Fruit fly (Drosophila melanogaster) S2 (cell line): ENCODE results near the gene Pka-R1.
A peak's percentile ranks its signal among the peaks of the same experiment; 100 is the strongest.

Experiments used
- CG8478 ChIP-seq: fragments of >200 bp; optimal IDR thresholded peaks from 2 replicates; lab custom pipeline; 2018
- CTCF ChIP-seq, 2 experiments: fragments of >200 bp; optimal IDR thresholded peaks; 2 replicates each; lab custom pipeline; 2018

The Pka-R1 gene

DNA sequence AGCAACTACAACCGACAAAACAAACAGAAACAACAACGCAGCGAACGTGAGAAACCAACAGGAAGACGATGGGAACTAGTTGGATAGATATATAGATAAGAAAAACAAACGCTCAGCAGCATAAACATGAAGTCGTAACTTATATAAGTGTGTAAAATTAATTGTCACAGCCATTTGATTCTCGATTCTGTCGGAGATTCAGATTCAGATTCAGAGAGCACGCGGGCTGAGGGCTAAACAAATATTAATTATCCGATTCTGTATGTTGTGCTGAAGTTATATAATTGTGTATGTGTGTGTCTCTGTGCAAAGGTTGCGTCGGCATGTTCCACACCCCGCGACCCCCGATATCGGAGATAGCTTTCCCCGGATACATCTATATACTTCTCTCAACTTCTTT, 18.2 kb downstream of the Pka-R1 start:
- no peak for TF ChIP-seq CTCF (optimal IDR thresholded peaks at IDR 0.05; lab: Kevin White, UChicago)
- TF ChIP-seq CG8478 (lab: Kevin White, UChicago), result no peak

DNA sequence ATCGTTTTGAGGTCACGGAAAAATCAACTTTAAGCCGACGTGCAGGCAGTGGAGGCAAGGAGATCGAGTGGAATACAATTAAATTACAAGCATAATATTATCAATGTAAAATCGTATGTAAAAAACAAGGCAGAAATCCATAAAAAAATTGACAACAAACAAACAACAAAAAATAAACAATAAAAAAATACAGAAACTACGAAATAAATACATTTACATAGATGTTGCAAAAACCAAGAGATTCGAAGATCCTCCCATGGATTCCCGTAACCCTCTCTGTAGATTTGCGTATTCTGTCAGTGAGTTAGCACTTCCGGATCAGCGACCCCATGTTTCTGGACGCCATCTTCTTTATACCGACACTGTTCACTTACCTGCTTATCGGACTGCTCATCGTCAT, 20.0 kb downstream of the Pka-R1 start, which contains the start of gene CG3288:
Gene CG3288 (plus strand): TSS at position 301 of the 400 bp plus-strand sequence.
- TF ChIP-seq CTCF (optimal IDR thresholded peaks at IDR 0.05; lab: Kevin White, UChicago), result no peak
- no peak for TF ChIP-seq CG8478 (lab: Kevin White, UChicago)

DNA sequence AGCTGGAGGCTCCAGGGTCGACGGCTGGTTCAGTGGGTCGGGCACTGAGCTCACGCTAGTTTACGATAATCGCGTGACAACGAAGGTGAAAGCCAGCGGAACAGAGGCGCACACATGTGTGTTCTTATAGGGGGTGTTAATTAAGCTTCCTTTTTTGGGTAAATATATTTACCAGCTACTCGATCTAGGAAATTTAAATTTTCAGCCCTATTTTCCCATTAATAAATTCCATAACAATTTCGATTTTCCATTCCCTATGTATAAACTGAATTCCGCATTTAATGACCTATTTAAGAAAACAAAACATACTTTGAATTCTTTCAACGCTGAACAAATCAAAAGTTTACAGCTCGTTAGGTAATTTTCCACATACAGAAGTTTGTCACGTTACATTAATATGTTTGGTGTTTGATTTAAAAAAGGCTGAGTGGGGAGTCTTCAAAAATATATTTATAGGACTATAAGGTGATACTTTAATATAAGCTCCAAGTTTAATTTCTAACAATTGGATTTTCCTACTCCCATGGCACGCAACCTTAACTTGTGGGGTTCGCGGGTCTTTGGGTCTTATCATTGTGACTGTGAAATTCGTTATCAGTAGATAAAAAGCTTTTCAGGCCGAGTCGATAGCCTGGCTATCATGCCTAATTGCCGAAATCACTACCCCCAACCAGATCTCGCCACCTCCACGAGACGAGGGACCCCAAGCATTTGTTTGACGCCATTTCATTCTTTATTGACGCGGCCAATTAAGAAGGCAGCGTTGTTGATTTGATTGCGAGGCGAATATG, 21.3 kb downstream of the Pka-R1 start, which contains the start of gene CG13255:
Gene CG13255 (plus strand): TSS at position 449 of the 791 bp plus-strand sequence.
- TF ChIP-seq CG8478 (lab: Kevin White, UChicago) (no peak), CTCF (optimal IDR thresholded peaks at IDR 0.05; lab: Kevin White, UChicago) (no peak)

- TF ChIP-seq CTCF (optimal IDR thresholded peaks at IDR 0.05; lab: Kevin White, UChicago) (no peak), CG8478 (lab: Kevin White, UChicago) (no peak)
Measured at dm6 chr3L:20837831-20838301, 21.9 kb downstream of the Pka-R1 start.

DNA sequence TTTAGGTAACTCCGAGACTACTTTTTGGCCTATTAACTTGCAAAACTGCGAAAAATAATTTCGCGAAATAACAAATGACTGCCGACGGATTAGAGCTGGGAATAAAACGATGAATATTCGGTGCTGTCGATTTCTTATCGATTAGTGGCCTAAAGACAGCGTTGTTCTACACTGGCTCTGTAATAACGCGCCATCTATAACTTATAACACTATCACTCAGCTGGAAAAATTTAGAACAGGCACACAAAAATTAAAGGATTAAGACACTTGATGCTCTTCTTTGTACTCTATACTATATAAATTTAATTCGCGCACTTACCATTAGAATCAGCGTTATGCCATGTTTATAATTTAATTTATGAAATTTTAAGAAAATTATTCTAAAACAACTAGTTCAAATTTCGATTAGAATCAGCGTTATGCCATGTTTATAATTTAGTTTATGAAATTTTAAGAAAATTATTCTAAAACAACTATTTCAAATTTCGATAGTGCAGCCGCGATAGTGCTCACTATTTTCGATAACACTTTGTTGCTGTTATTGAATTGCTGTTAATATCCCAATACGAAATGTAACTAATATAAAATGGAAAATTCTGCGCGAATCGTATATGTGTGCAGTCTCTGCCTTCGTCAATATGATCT, 25.7 kb downstream of the Pka-R1 start, which contains the start of the genes CSN3 and CG11456:
Gene CSN3 (minus strand): TSS at position 112 of the 645 bp plus-strand sequence.
Gene CG11456 (plus strand): TSS at position 523 of the 645 bp plus-strand sequence.
- TF ChIP-seq CTCF (optimal IDR thresholded peaks at IDR 0.05; lab: Kevin White, UChicago), result peak; percentile 88 to 90
- TF ChIP-seq CG8478 (lab: Kevin White, UChicago), result no peak

dm6 chr3L:20848572-20848971, 32.7 kb downstream of the Pka-R1 start:
- TF ChIP-seq CTCF (optimal IDR thresholded peaks at IDR 0.05; lab: Kevin White, UChicago) (no peak), CG8478 (lab: Kevin White, UChicago) (no peak)

- TF ChIP-seq CTCF (optimal IDR thresholded peaks at IDR 0.05; lab: Kevin White, UChicago) (no peak), CG8478 (lab: Kevin White, UChicago) (no peak)
Measured at dm6 chr3L:20857609-20858008, 41.7 kb downstream of the Pka-R1 start.

- TF ChIP-seq CG8478 (lab: Kevin White, UChicago) (no peak), CTCF (optimal IDR thresholded peaks at IDR 0.05; lab: Kevin White, UChicago) (no peak)
Measured at dm6 chr3L:20868995-20869394, 53.1 kb downstream of the Pka-R1 start.

DNA sequence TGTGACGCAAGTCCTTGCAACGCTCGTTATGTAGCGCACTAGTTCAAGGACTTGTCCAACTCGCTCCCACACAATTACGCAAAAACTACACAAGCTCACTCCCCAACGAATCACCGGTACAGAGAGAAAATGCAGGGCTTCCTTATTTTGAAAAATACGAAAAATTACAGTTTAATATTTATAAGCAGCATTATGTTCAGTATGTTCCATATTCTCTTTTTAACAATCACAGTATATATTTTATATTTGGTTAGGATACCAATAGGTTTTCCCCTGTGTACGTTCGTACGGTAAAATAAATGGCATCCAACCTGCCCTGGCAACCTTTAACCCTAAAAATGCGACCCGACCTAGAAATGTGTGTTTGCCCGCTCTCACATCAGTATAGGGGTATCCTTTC, 68.1 kb downstream of the Pka-R1 start:
- TF ChIP-seq CTCF (optimal IDR thresholded peaks at IDR 0.05; lab: Kevin White, UChicago) (no peak), CG8478 (lab: Kevin White, UChicago) (no peak)

- TF ChIP-seq CG8478 (lab: Kevin White, UChicago), result no peak
- TF ChIP-seq CTCF (optimal IDR thresholded peaks at IDR 0.05; lab: Kevin White, UChicago), result no peak
Measured at dm6 chr3L:20885172-20885571, 69.3 kb downstream of the Pka-R1 start, which contains the start of gene CG32432. TSS of gene CG32432 (minus strand) at chr3L:20885188.
